Worm (Caenorhabditis elegans): ENCODE measurements around the gene T03F7.5.

T03F7.5 gene

ce11 chrV:11329100-11329499 lies 30.6 kb upstream of the T03F7.5 start, which contains the start of gene F47G9.6:
Gene F47G9.6 (plus strand): TSS chrV:11329400.
- TF ChIP-seq ztf-16 (tag; optimal IDR thresholded peaks at IDR 0.05): no peak
- TF ChIP-seq pag-3 (tag; optimal IDR thresholded peaks at IDR 0.05; ENCODE audit: borderline replicate concordance): no peak
- TF ChIP-seq madf-2 (tag; optimal IDR thresholded peaks at IDR 0.05): no peak
- no peak for TF ChIP-seq ets-4 (tag; optimal IDR thresholded peaks at IDR 0.05)
- no peak for TF ChIP-seq hlh-8 (tag; optimal IDR thresholded peaks at IDR 0.05)
- TF ChIP-seq unc-55 (GFP tag; optimal IDR thresholded peaks at IDR 0.05): no peak
- no peak for TF ChIP-seq ceh-2 (tag; optimal IDR thresholded peaks at IDR 0.05)
- no peak for TF ChIP-seq lim-6 (tag; optimal IDR thresholded peaks at IDR 0.05)
- TF ChIP-seq pax-1 (tag; optimal IDR thresholded peaks at IDR 0.05): no peak
- TF ChIP-seq ceh-19 (GFP tag; optimal IDR thresholded peaks at IDR 0.05): no peak
- TF ChIP-seq gmeb-2 (tag; optimal IDR thresholded peaks at IDR 0.05): no peak
- no peak for TF ChIP-seq fkh-6 (tag; optimal IDR thresholded peaks at IDR 0.05)
- no peak for TF ChIP-seq fkh-10 (GFP tag; optimal IDR thresholded peaks at IDR 0.05)
- no peak for TF ChIP-seq K09A11.1 (tag; optimal IDR thresholded peaks at IDR 0.05; ENCODE audit: insufficient read depth)
- TF ChIP-seq ceh-14 (tag; optimal IDR thresholded peaks at IDR 0.05): no peak
- TF ChIP-seq pha-4 (tag; optimal IDR thresholded peaks at IDR 0.05): no peak
- TF ChIP-seq ceh-9 (tag; optimal IDR thresholded peaks at IDR 0.05): no peak
- TF ChIP-seq ceh-31 (tag; optimal IDR thresholded peaks at IDR 0.05): no peak
- no peak for TF ChIP-seq ref-2 (tag; optimal IDR thresholded peaks at IDR 0.05)
- TF ChIP-seq mec-3 (tag; optimal IDR thresholded peaks at IDR 0.05; ENCODE audit: borderline replicate concordance): no peak

ce11 chrV:11326914-11327367 lies 28.4 kb upstream of the T03F7.5 start, which contains the start of gene tmed-10:
Gene tmed-10 (minus strand): TSS chrV:11326964.
- peak; percentile 42 for TF ChIP-seq ceh-31 (tag; optimal IDR thresholded peaks at IDR 0.05)
- TF ChIP-seq pros-1 (tag; optimal IDR thresholded peaks at IDR 0.05): no peak
- no peak for TF ChIP-seq pat-9 (tag; optimal IDR thresholded peaks at IDR 0.05)
- TF ChIP-seq unc-42 (tag; optimal IDR thresholded peaks at IDR 0.05): peak; percentile 48
- TF ChIP-seq nfya-1 (tag; optimal IDR thresholded peaks at IDR 0.05): peak; percentile 54
- no peak for TF ChIP-seq sox-2 (GFP tag; IDR thresholded peaks at IDR 0.05)
- no peak for TF ChIP-seq fkh-6 (tag; optimal IDR thresholded peaks at IDR 0.05)
- TF ChIP-seq ztf-16 (tag; optimal IDR thresholded peaks at IDR 0.05): no peak
- no peak for TF ChIP-seq nhr-11 (tag; optimal IDR thresholded peaks at IDR 0.05)
- TF ChIP-seq madf-2 (tag; optimal IDR thresholded peaks at IDR 0.05): no peak
- TF ChIP-seq ceh-18 (tag; optimal IDR thresholded peaks at IDR 0.05): peak; percentile 1
- TF ChIP-seq mec-3 (tag; optimal IDR thresholded peaks at IDR 0.05; ENCODE audit: borderline replicate concordance): no peak
- TF ChIP-seq unc-55 (GFP tag; optimal IDR thresholded peaks at IDR 0.05): peak; percentile 31
- TF ChIP-seq dve-1 (tag; optimal IDR thresholded peaks at IDR 0.05): no peak
- no peak for TF ChIP-seq hlh-6 (tag; optimal IDR thresholded peaks at IDR 0.05)
- TF ChIP-seq T23F11.4 (GFP tag; optimal IDR thresholded peaks at IDR 0.05): no peak
- no peak for TF ChIP-seq fax-1 (tag; optimal IDR thresholded peaks at IDR 0.05)
- no peak for TF ChIP-seq ceh-6 (GFP tag; optimal IDR thresholded peaks at IDR 0.05)
- TF ChIP-seq pax-1 (tag; optimal IDR thresholded peaks at IDR 0.05): no peak

- TF ChIP-seq ttx-3 (tag; optimal IDR thresholded peaks at IDR 0.05) (no peak), unc-42 (tag; optimal IDR thresholded peaks at IDR 0.05) (no peak), hlh-15 (tag; optimal IDR thresholded peaks at IDR 0.05) (no peak), hlh-13 (GFP tag; optimal IDR thresholded peaks at IDR 0.05) (no peak), sdc-2 (tag; optimal IDR thresholded peaks at IDR 0.05) (no peak), rnt-1 (tag; optimal IDR thresholded peaks at IDR 0.05) (no peak)
Observed at ce11 chrV:11323720-11324119, 25.2 kb upstream of the T03F7.5 start, which contains the start of gene str-141. Gene str-141 (minus strand): TSS chrV:11323820.

ce11 chrV:11321719-11322118 lies 23.2 kb upstream of the T03F7.5 start, which contains the start of gene F47G9.4:
Gene F47G9.4 (minus strand): TSS chrV:11321816.
- TF ChIP-seq elt-2 (tag; optimal IDR thresholded peaks at IDR 0.05) (no peak), unc-42 (tag; optimal IDR thresholded peaks at IDR 0.05) (no peak), elt-4 (tag; optimal IDR thresholded peaks at IDR 0.05) (no peak), ztf-16 (tag; optimal IDR thresholded peaks at IDR 0.05) (no peak), unc-86 (tag; optimal IDR thresholded peaks at IDR 0.05) (no peak), ceh-34 (tag; optimal IDR thresholded peaks at IDR 0.05) (no peak), che-1 (tag; optimal IDR thresholded peaks at IDR 0.05) (no peak), hlh-8 (tag; optimal IDR thresholded peaks at IDR 0.05) (no peak), hlh-15 (tag; optimal IDR thresholded peaks at IDR 0.05) (no peak)

All from whole organism, late embryonic.